Fruit fly (Drosophila melanogaster): Measurements from ENCODE around the gene Hel89B.
A peak's percentile ranks its signal among the peaks of the same experiment; 100 is the strongest.

The Hel89B gene

DNA sequence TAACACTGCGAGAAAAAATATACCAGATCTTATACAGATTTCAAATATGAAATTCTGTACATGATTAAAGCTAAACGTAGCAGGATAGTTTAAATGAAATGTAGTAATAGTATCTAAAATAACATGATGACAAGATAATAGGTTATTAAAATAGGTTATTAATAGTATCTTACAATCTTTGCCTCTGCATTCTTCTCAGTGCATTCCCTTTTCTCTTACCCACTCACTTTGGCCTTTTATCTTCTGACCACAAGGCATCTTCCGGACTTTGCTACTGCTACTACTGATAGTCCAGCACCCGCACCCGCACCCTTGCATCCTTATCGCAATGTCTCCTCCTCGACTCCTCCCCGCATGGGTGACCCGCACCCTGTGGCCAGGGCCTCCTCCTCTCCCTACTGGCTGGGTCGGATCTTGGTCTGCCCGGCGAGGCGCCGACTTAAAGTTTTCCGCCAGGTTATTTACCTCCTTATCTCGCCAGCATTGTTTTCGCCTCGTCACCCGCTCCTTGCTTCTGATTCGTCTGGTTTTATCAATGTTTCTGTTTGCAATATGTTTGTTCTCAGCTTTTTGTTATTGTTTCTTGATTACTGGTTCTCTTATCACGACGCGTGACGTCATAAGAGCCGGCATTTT is 11.5 kb downstream of the Hel89B start (continued):
- TF ChIP-seq ftz-f1 (GFP tag; optimal IDR thresholded peaks at IDR 0.05) (no peak), CG9817 (tag; optimal IDR thresholded peaks at IDR 0.05) (no peak), CG10462 (GFP tag; optimal IDR thresholded peaks at IDR 0.05) (no peak), ranshi (GFP tag; IDR thresholded peaks at IDR 0.05) (no peak), cg (GFP tag; optimal IDR thresholded peaks at IDR 0.05) (no peak), crp (GFP tag; optimal IDR thresholded peaks at IDR 0.05) (no peak), Gug (GFP tag; IDR thresholded peaks at IDR 0.05) (no peak), prd (optimal IDR thresholded peaks at IDR 0.05) (no peak), prd (GFP tag; IDR thresholded peaks at IDR 0.05) (peak; percentile 64; the same call in 2 of the 3 replicates), sisA (GFP tag; IDR thresholded peaks at IDR 0.05) (no peak; the same call in 1 of the 2 replicates), stwl (tag; optimal IDR thresholded peaks at IDR 0.05) (no peak), CG11085 (GFP tag; IDR thresholded peaks at IDR 0.05) (no peak), chinmo (GFP tag; IDR thresholded peaks at IDR 0.05; ENCODE audit: partially characterized antibody) (0 out of 4 replicates have a peak, but pooled peaks have one; percentile 35), CG6654 (GFP tag; optimal IDR thresholded peaks at IDR 0.05) (no peak), PHDP (tag; optimal IDR thresholded peaks at IDR 0.05) (peak; percentile 41), CG14965 (GFP tag; optimal IDR thresholded peaks at IDR 0.05; ENCODE audit: borderline replicate concordance) (no peak), CG6689 (GFP tag; IDR thresholded peaks at IDR 0.05) (no peak; the same call in 1 of the 2 replicates), gro (GFP tag; optimal IDR thresholded peaks at IDR 0.05) (no peak), tna (GFP tag; IDR thresholded peaks at IDR 0.05; ENCODE audit: partially characterized antibody) (no peak), CG2889 (GFP tag; IDR thresholded peaks at IDR 0.05) (no peak), CG1024 (GFP tag; IDR thresholded peaks at IDR 0.05) (no peak), Sox102F (GFP tag; optimal IDR thresholded peaks at IDR 0.05) (peak; percentile 53), lov (optimal IDR thresholded peaks at IDR 0.05) (no peak), lov (GFP tag; IDR thresholded peaks at IDR 0.05) (no peak), CG13624 (GFP tag; optimal IDR thresholded peaks at IDR 0.05) (no peak), lmd (GFP tag; IDR thresholded peaks at IDR 0.05) (peak; percentile 57), da (GFP tag; optimal IDR thresholded peaks at IDR 0.05) (no peak), CG16863 (GFP tag; optimal IDR thresholded peaks at IDR 0.05) (peak; percentile 13), HmgZ (tag; optimal IDR thresholded peaks at IDR 0.05) (no peak), Bgb (GFP tag; IDR thresholded peaks at IDR 0.05; ENCODE audit: partially characterized antibody) (no peak), CG4820 (GFP tag; optimal IDR thresholded peaks at IDR 0.05) (peak; percentile 66), dmrt11E (tag; optimal IDR thresholded peaks at IDR 0.05) (peak; percentile 79), hbn (GFP tag; IDR thresholded peaks at IDR 0.05; ENCODE audit: partially characterized antibody) (no peak), Aef1 (GFP tag; IDR thresholded peaks at IDR 0.05) (no peak), slp2 (GFP tag; optimal IDR thresholded peaks at IDR 0.05) (peak; percentile 7), klu (GFP tag; IDR thresholded peaks at IDR 0.05) (no peak), CG30403 (GFP tag; optimal IDR thresholded peaks at IDR 0.05) (peak; percentile 33), CG8359 (GFP tag; optimal IDR thresholded peaks at IDR 0.05; ENCODE audit: borderline replicate concordance) (no peak), disco-r (GFP tag; optimal IDR thresholded peaks at IDR 0.05) (no peak), MBD-R2 (GFP tag; IDR thresholded peaks at IDR 0.05) (no peak), CG5953 (GFP tag; IDR thresholded peaks at IDR 0.05) (no peak), CG1602 (GFP tag; optimal IDR thresholded peaks at IDR 0.05) (peak; percentile 41), CkIIα-i1 (GFP tag; IDR thresholded peaks at IDR 0.05) (no peak), danr (GFP tag; IDR thresholded peaks at IDR 0.05) (0 out of 2 replicates have a peak, but pooled peaks have one; percentile 19), pfk (GFP tag; optimal IDR thresholded peaks at IDR 0.05) (no peak), ttk (GFP tag; IDR thresholded peaks at IDR 0.05) (no peak; the same call in 1 of the 2 replicates), CG34422 (GFP tag; IDR thresholded peaks at IDR 0.05) (peak; percentile 42; the same call in 1 of the 3 replicates), tio (GFP tag; optimal IDR thresholded peaks at IDR 0.05) (no peak), C15 (GFP tag; IDR thresholded peaks at IDR 0.05) (no peak), Hsf (GFP tag; optimal IDR thresholded peaks at IDR 0.05) (peak; percentile 43), z (GFP tag; IDR thresholded peaks at IDR 0.05) (no peak)
